Fruit fly (Drosophila melanogaster) whole organism, embryonic: ENCODE data around the gene Ilp7.
A peak's percentile ranks its signal among the peaks of the same experiment; 100 is the strongest.

Experiments
- Abd-B ChIP-seq: fragments of 200-800 bp; sonication (Bioruptor generic); optimal IDR thresholded peaks from 2 replicates; lab custom pipeline; 2018; ENCODE audit warnings: missing biosample characterization, mild to moderate bottlenecking, missing genetic modification characterization, moderate library complexity
- Blimp-1 ChIP-seq: fragments of 200-800 bp; sonication (Bioruptor generic); optimal IDR thresholded peaks from 3 replicates; lab custom pipeline; 2018; ENCODE audit warnings: missing biosample characterization, missing genetic modification characterization, mild to moderate bottlenecking, moderate library complexity, missing genetic modification reagents
- CG10366 ChIP-seq: fragments of 200-800 bp; sonication (Bioruptor generic); IDR thresholded peaks from 2 replicates; pipeline ENCODE4 v1.3.6; 2022; ENCODE audit warnings: missing biosample characterization, missing genetic modification characterization
- CG12155 ChIP-seq: fragments of 200-800 bp; sonication (Bioruptor generic); optimal IDR thresholded peaks from 3 replicates; lab custom pipeline; 2016; ENCODE audit warnings: missing biosample characterization, missing genetic modification characterization
- CG14710 ChIP-seq: fragments of 200-800 bp; sonication (Bioruptor generic); optimal IDR thresholded peaks from 3 replicates; lab custom pipeline; 2019; ENCODE audit warnings: missing biosample characterization, mild to moderate bottlenecking, missing genetic modification characterization, moderate library complexity
- CG1792 ChIP-seq: fragments of 200-800 bp; sonication (Bioruptor generic); optimal IDR thresholded peaks from 2 replicates; lab custom pipeline; 2016; ENCODE audit warnings: missing biosample characterization, missing genetic modification characterization
- CG18011 ChIP-seq: fragments of 200-800 bp; sonication (Bioruptor generic); optimal IDR thresholded peaks from 2 replicates; lab custom pipeline; 2017; ENCODE audit warnings: missing biosample characterization, missing genetic modification characterization, mild to moderate bottlenecking, moderate library complexity, missing genotype
- CG18262 ChIP-seq: fragments of 200-800 bp; optimal IDR thresholded peaks from 3 replicates; lab custom pipeline; 2019; ENCODE audit warnings: missing biosample characterization, mild to moderate bottlenecking, missing genetic modification characterization, moderate library complexity
- CG31224 ChIP-seq: fragments of 200-800 bp; sonication (Bioruptor generic); IDR thresholded peaks from 2 replicates; pipeline ENCODE4 v1.3.6; 2022; ENCODE audit warnings: missing biosample characterization, missing genetic modification characterization
- CG33213 ChIP-seq: fragments of 200-800 bp; sonication (Bioruptor generic); optimal IDR thresholded peaks from 3 replicates; lab custom pipeline; 2016; ENCODE audit warnings: missing biosample characterization, missing genetic modification characterization
- CG33557 ChIP-seq: fragments of 200-800 bp; sonication (Bioruptor generic); optimal IDR thresholded peaks from 2 replicates; lab custom pipeline; 2019; ENCODE audit warnings: missing biosample characterization, mild to moderate bottlenecking, missing genetic modification characterization, moderate library complexity
- CG3407 ChIP-seq: fragments of 200-800 bp; sonication (Bioruptor generic); optimal IDR thresholded peaks from 2 replicates; lab custom pipeline; 2018; ENCODE audit warnings: missing biosample characterization, mild to moderate bottlenecking, missing genetic modification characterization
- CG34224 ChIP-seq: fragments of 200-800 bp; sonication (Bioruptor generic); IDR thresholded peaks from 3 replicates; pipeline ENCODE4 v1.3.6; 2022; ENCODE audit warnings: missing biosample characterization, missing genetic modification characterization; ENCODE audit not compliant: partially characterized antibody
- CG34376 ChIP-seq: fragments of 200-800 bp; sonication (Bioruptor generic); optimal IDR thresholded peaks from 2 replicates; lab custom pipeline; 2018; ENCODE audit warnings: missing biosample characterization, mild to moderate bottlenecking, missing genetic modification characterization
- CG34422 ChIP-seq: fragments of 200-800 bp; sonication (Bioruptor generic); IDR thresholded peaks from 3 replicates; pipeline ENCODE4 v1.3.6; 2022; ENCODE audit warnings: missing biosample characterization, missing genetic modification characterization
- CG4424 ChIP-seq: fragments of 200-800 bp; sonication (Bioruptor generic); optimal IDR thresholded peaks from 3 replicates; lab custom pipeline; 2016; ENCODE audit warnings: missing biosample characterization, missing genetic modification characterization
- CG6654 ChIP-seq: fragments of 200-800 bp; sonication (Bioruptor generic); optimal IDR thresholded peaks from 2 replicates; lab custom pipeline; 2017; ENCODE audit warnings: missing biosample characterization, mild to moderate bottlenecking, missing genetic modification characterization
- CG8944 ChIP-seq: fragments of 200-800 bp; sonication (Bioruptor generic); optimal IDR thresholded peaks from 3 replicates; lab custom pipeline; 2016; ENCODE audit warnings: missing biosample characterization, missing genetic modification characterization
- CHES-1-like ChIP-seq: fragments of 200-800 bp; sonication (Bioruptor generic); optimal IDR thresholded peaks from 2 replicates; lab custom pipeline; 2016; ENCODE audit warnings: missing biosample characterization, missing genetic modification characterization
- Chrac-16 ChIP-seq: fragments of 200-800 bp; sonication (Bioruptor generic); optimal IDR thresholded peaks from 3 replicates; lab custom pipeline; 2016; ENCODE audit warnings: missing biosample characterization, missing genetic modification characterization
- Dek ChIP-seq: fragments of 200-800 bp; sonication (Bioruptor generic); optimal IDR thresholded peaks from 3 replicates; lab custom pipeline; 2019; ENCODE audit warnings: missing biosample characterization, mild to moderate bottlenecking, missing genetic modification characterization, moderate library complexity
- Dfd ChIP-seq, 2 experiments: fragments of >200 bp; optimal IDR thresholded peaks; 2 replicates each; lab custom pipeline; 2017; ENCODE audit warnings: missing biosample characterization in 2 of 2, missing genetic modification characterization in 2 of 2
- Dll ChIP-seq: fragments of 200-800 bp; sonication (Bioruptor generic); IDR thresholded peaks from 4 replicates; pipeline ENCODE4 v1.3.6; 2022; ENCODE audit warnings: missing biosample characterization, missing genetic modification characterization; ENCODE audit not compliant: partially characterized antibody
- GATAe ChIP-seq: fragments of 200-800 bp; sonication (Bioruptor generic); conservative IDR thresholded peaks from 2 replicates; pipeline ENCODE4 v1.3.6; 2022; ENCODE audit warnings: missing biosample characterization, missing genetic modification characterization
- H15 ChIP-seq: fragments of 200-800 bp; sonication (Bioruptor generic); IDR thresholded peaks from 3 replicates; pipeline ENCODE4 v1.3.6; 2022; ENCODE audit warnings: missing biosample characterization, missing genetic modification characterization
- HLHmδ ChIP-seq: fragments of 200-800 bp; sonication (Bioruptor generic); optimal IDR thresholded peaks from 2 replicates; lab custom pipeline; 2018; ENCODE audit warnings: missing biosample characterization, mild to moderate bottlenecking, missing genetic modification characterization, moderate library complexity
- Hmr ChIP-seq: fragments of 200-800 bp; sonication (Bioruptor generic); optimal IDR thresholded peaks from 3 replicates; lab custom pipeline; 2017; ENCODE audit warnings: mild to moderate bottlenecking, missing biosample characterization, missing genetic modification reagents, missing genetic modification characterization
- Hr78 ChIP-seq, 2 experiments: fragments of 200-800 bp in 1 of 2; fragments of >200 bp in 1 of 2; sonication (Bioruptor generic) in 1 of 2; optimal IDR thresholded peaks; 2 replicates each; lab custom pipeline; 2017 to 2019; ENCODE audit warnings: missing biosample characterization in 2 of 2, missing genetic modification characterization in 2 of 2, mild to moderate bottlenecking in 1 of 2, moderate library complexity in 1 of 2
- Oaz ChIP-seq: fragments of 200-800 bp; sonication (Bioruptor generic); IDR thresholded peaks from 2 replicates; pipeline ENCODE4 v1.3.6; 2022; ENCODE audit warnings: missing biosample characterization, missing genetic modification characterization
- Xrp1 ChIP-seq: fragments of 200-800 bp; sonication (Bioruptor generic); IDR thresholded peaks from 2 replicates; pipeline ENCODE4 v1.3.6; 2022; ENCODE audit warnings: missing biosample characterization, missing genetic modification characterization
- dmrt11E ChIP-seq: fragments of 200-800 bp; sonication (Bioruptor generic); optimal IDR thresholded peaks from 3 replicates; lab custom pipeline; 2018; ENCODE audit warnings: missing biosample characterization, mild to moderate bottlenecking, missing genetic modification characterization, moderate library complexity
- ftz-f1 ChIP-seq: fragments of 200-800 bp; sonication (Bioruptor generic); optimal IDR thresholded peaks from 2 replicates; lab custom pipeline; 2016; ENCODE audit warnings: missing biosample characterization, missing genetic modification characterization
- gcm ChIP-seq: fragments of 200-800 bp; sonication (Bioruptor generic); optimal IDR thresholded peaks from 2 replicates; lab custom pipeline; 2019; ENCODE audit warnings: missing biosample characterization, mild to moderate bottlenecking, missing genetic modification characterization, moderate library complexity
- gfzf ChIP-seq: fragments of 200-800 bp; sonication (Bioruptor generic); optimal IDR thresholded peaks from 2 replicates; lab custom pipeline; 2016; ENCODE audit warnings: missing biosample characterization, mild to moderate bottlenecking, missing genetic modification characterization, moderate library complexity
- ind ChIP-seq: fragments of 200-800 bp; sonication (Bioruptor generic); optimal IDR thresholded peaks from 3 replicates; lab custom pipeline; 2016; ENCODE audit warnings: missing biosample characterization, missing genetic modification characterization
- jing ChIP-seq: fragments of 200-800 bp; sonication (Bioruptor generic); optimal IDR thresholded peaks from 2 replicates; lab custom pipeline; 2018; ENCODE audit warnings: missing biosample characterization, mild to moderate bottlenecking, missing genetic modification characterization
- kah ChIP-seq: fragments of 200-800 bp; sonication (Bioruptor generic); optimal IDR thresholded peaks from 2 replicates; lab custom pipeline; 2018; ENCODE audit warnings: missing biosample characterization, mild to moderate bottlenecking, missing genetic modification characterization
- ken ChIP-seq: fragments of 200-800 bp; sonication (Bioruptor generic); IDR thresholded peaks from 3 replicates; pipeline ENCODE4 v1.3.6; 2022; ENCODE audit warnings: missing biosample characterization, missing genetic modification characterization
- lola ChIP-seq, 3 experiments: fragments of >200 bp in 2 of 3; fragments of 200-800 bp in 1 of 3; sonication (Bioruptor generic) in 1 of 3; optimal IDR thresholded peaks; 2 replicates each; lab custom pipeline; 2017 to 2019; ENCODE audit warnings: missing biosample characterization in 3 of 3, missing genetic modification characterization in 3 of 3, mild to moderate bottlenecking in 1 of 3, moderate library complexity in 1 of 3
- nau ChIP-seq: fragments of 200-800 bp; sonication (Bioruptor generic); optimal IDR thresholded peaks from 3 replicates; lab custom pipeline; 2017; ENCODE audit warnings: missing biosample characterization, mild to moderate bottlenecking, missing genetic modification characterization, missing genetic modification reagents
- onecut ChIP-seq: fragments of 200-800 bp; sonication (Bioruptor generic); IDR thresholded peaks from 2 replicates; pipeline ENCODE4 v1.3.6; 2022; ENCODE audit warnings: missing biosample characterization, missing genetic modification characterization
- salm ChIP-seq: fragments of 200-800 bp; sonication (Bioruptor generic); optimal IDR thresholded peaks from 2 replicates; lab custom pipeline; 2018; ENCODE audit warnings: missing biosample characterization, mild to moderate bottlenecking, missing genetic modification characterization
- sens-2 ChIP-seq: fragments of 200-800 bp; sonication (Bioruptor generic); IDR thresholded peaks from 2 replicates; pipeline ENCODE4 v1.3.6; 2022; ENCODE audit warnings: missing biosample characterization, missing genetic modification characterization
- sisA ChIP-seq: fragments of 200-800 bp; sonication (Bioruptor generic); IDR thresholded peaks from 2 replicates; pipeline ENCODE4 v1.3.6; 2022; ENCODE audit warnings: missing biosample characterization, missing genetic modification characterization
- slp2 ChIP-seq: fragments of 200-800 bp; sonication (Bioruptor generic); optimal IDR thresholded peaks from 2 replicates; lab custom pipeline; 2016; ENCODE audit warnings: missing biosample characterization, missing genetic modification characterization
- sob ChIP-seq: fragments of 200-800 bp; sonication (Bioruptor generic); IDR thresholded peaks from 2 replicates; pipeline ENCODE4 v1.3.6; 2022; ENCODE audit warnings: missing biosample characterization, missing genetic modification characterization
- sr ChIP-seq: fragments of 200-800 bp; sonication (Bioruptor generic); IDR thresholded peaks from 3 replicates; pipeline ENCODE4 v1.3.6; 2022; ENCODE audit warnings: missing biosample characterization, missing genetic modification characterization
- trem ChIP-seq: fragments of 200-800 bp; optimal IDR thresholded peaks from 3 replicates; lab custom pipeline; 2019; ENCODE audit warnings: missing biosample characterization, mild to moderate bottlenecking, missing genetic modification characterization, moderate library complexity
- vvl ChIP-seq: fragments of 200-800 bp; sonication (Bioruptor generic); IDR thresholded peaks from 2 replicates; pipeline ENCODE4 v1.3.6; 2022; ENCODE audit warnings: missing biosample characterization, missing genetic modification characterization
- zen2 ChIP-seq: fragments of 200-800 bp; sonication (Bioruptor generic); IDR thresholded peaks from 3 replicates; pipeline ENCODE4 v1.3.6; 2022; ENCODE audit warnings: missing biosample characterization, missing genetic modification characterization; ENCODE audit not compliant: partially characterized antibody

Ilp7 gene

dm6 chrX:3690631-3691030, 23.2 kb downstream of the Ilp7 start (continued):
- TF ChIP-seq zen2 (GFP tag; lab: Robert Waterston, UW) (no peak), CG33213 (peak; percentile 11), CG14710 (tag; lab: Kevin White, UChicago) (peak; percentile 43), gfzf (GFP tag; lab: Kevin White, UChicago) (no peak), CG34376 (GFP tag; lab: Kevin White, UChicago) (no peak), gcm (GFP tag; lab: Kevin White, UChicago) (peak; percentile 7), CG8944 (GFP tag; lab: Kevin White, UChicago) (no peak), CG34224 (no peak), Hr78 (GFP tag; optimal IDR thresholded peaks at IDR 0.05; lab: Kevin White, UChicago) (no peak), Blimp-1 (GFP tag; lab: Kevin White, UChicago) (peak; percentile 53), slp2 (GFP tag; lab: Kevin White, UChicago) (no peak), H15 (GFP tag; lab: Robert Waterston, UW) (0 out of 3 replicates have a peak, but pooled peaks have one; percentile 22), Dll (GFP tag; lab: Robert Waterston, UW) (no peak), ind (GFP tag; lab: Kevin White, UChicago) (peak; percentile 39), sisA (GFP tag; lab: Robert Waterston, UW) (peak; percentile 51), Abd-B (GFP tag; lab: Kevin White, UChicago) (peak; percentile 2), kah (GFP tag; lab: Kevin White, UChicago) (no peak), CG4424 (GFP tag; lab: Kevin White, UChicago) (peak; percentile 40), CG10366 (GFP tag; lab: Robert Waterston, UW) (peak; percentile 34; the same call in 1 of the 2 replicates), GATAe (no peak), CG6654 (GFP tag; lab: Kevin White, UChicago) (no peak), sens-2 (GFP tag; lab: Robert Waterston, UW) (no peak), sr (GFP tag; lab: Robert Waterston, UW) (no peak), Chrac-16 (GFP tag; lab: Kevin White, UChicago) (peak; percentile 36), Dfd (GFP tag; optimal IDR thresholded peaks at IDR 0.05; lab: Kevin White, UChicago) (no peak), CG18262 (peak; percentile 56), CG18011 (no peak), Xrp1 (GFP tag; lab: Robert Waterston, UW) (peak; percentile 60; the same call in 1 of the 2 replicates), CG33557 (GFP tag; lab: Kevin White, UChicago) (peak; percentile 37), CG1792 (GFP tag; lab: Kevin White, UChicago) (no peak), CG12155 (GFP tag; lab: Kevin White, UChicago) (peak; percentile 28), sob (GFP tag; lab: Robert Waterston, UW) (no peak), ken (GFP tag; lab: Robert Waterston, UW) (0 out of 3 replicates have a peak, but pooled peaks have one; percentile 42), dmrt11E (tag; lab: Kevin White, UChicago) (peak; percentile 53), CG31224 (GFP tag; lab: Robert Waterston, UW) (no peak), ftz-f1 (no peak), CHES-1-like (GFP tag; lab: Kevin White, UChicago) (peak; percentile 30), Dek (tag; lab: Kevin White, UChicago) (no peak), nau (GFP tag; lab: Kevin White, UChicago) (peak; percentile 27), salm (no peak), HLHmδ (no peak), lola (GFP tag; optimal IDR thresholded peaks at IDR 0.05; lab: Kevin White, UChicago) (peak in 1 of 3 experiments; percentile 40), CG34422 (GFP tag; lab: Robert Waterston, UW) (peak; percentile 57; the same call in 2 of the 3 replicates), Oaz (GFP tag; lab: Robert Waterston, UW) (no peak), onecut (GFP tag; lab: Robert Waterston, UW) (no peak), jing (GFP tag; lab: Kevin White, UChicago) (no peak), trem (tag; lab: Kevin White, UChicago) (peak; percentile 18), CG3407 (GFP tag; lab: Kevin White, UChicago) (peak; percentile 30), vvl (GFP tag; lab: Robert Waterston, UW) (no peak; the same call in 1 of the 2 replicates), Hmr (GFP tag; lab: Kevin White, UChicago) (peak; percentile 30)
